Worm (Caenorhabditis elegans): ENCODE results near the gene T04A11.4.

DNA sequence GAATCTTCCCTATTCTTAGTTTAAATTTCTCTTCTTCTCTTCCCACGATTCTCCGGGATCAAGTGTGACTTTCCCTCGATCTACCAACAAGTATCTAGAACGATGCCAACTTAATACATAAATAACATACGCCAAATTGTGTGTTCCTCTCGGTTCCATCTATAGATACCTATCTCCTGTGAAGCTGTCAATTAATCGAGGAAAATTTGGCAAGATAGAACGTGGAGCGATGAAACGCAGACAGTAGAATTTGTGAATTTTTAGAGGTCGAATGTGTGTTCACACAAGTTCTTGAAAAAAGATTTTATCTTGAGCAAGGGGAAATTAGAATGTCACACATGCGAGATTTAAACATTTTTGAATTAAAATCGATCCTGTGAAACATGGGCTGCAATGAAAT is 47.1 kb upstream of the T04A11.4 start:
- TF ChIP-seq lin-29 (GFP tag; IDR thresholded peaks at IDR 0.05) (no peak), skn-1 (tag; optimal IDR thresholded peaks at IDR 0.05) (no peak), tag-97 (GFP tag; IDR thresholded peaks at IDR 0.05) (no peak), nhr-77 (tag; optimal IDR thresholded peaks at IDR 0.05) (no peak), pha-4 (GFP tag; IDR thresholded peaks at IDR 0.05) (no peak), pha-4 (tag; optimal IDR thresholded peaks at IDR 0.05) (no peak)

All from whole organism, L4 larva.